Worm (Caenorhabditis elegans) whole organism, L2 larva: ENCODE data around the gene ZK262.20.

ENCODE experiments used
- ama-1 ChIP-seq: fragments of 150-350 bp; optimal IDR thresholded peaks from 2 replicates; lab custom pipeline; 2018; ENCODE audit warnings: inconsistent platforms
- egl-27 ChIP-seq: sonication (generic microtip); optimal IDR thresholded peaks from 3 replicates; lab custom pipeline; 2017; ENCODE audit warnings: missing biosample characterization, missing genetic modification reagents, missing genetic modification characterization

- TF ChIP-seq ama-1, result no peak
- TF ChIP-seq egl-27 (tag; lab: Kevin White, UChicago), result no peak
These were observed 4.0 kb downstream of the ZK262.20 start for ce11 chrV:18430826-18431225.
